Fruit fly (Drosophila melanogaster) S2 (cell line): ENCODE data around the gene CG14326.

ENCODE experiments used
- CG8478 ChIP-seq: fragments of >200 bp; optimal IDR thresholded peaks from 2 replicates; lab custom pipeline; 2018
- CTCF ChIP-seq, 2 experiments: fragments of >200 bp; optimal IDR thresholded peaks; 2 replicates each; lab custom pipeline; 2018

DNA sequence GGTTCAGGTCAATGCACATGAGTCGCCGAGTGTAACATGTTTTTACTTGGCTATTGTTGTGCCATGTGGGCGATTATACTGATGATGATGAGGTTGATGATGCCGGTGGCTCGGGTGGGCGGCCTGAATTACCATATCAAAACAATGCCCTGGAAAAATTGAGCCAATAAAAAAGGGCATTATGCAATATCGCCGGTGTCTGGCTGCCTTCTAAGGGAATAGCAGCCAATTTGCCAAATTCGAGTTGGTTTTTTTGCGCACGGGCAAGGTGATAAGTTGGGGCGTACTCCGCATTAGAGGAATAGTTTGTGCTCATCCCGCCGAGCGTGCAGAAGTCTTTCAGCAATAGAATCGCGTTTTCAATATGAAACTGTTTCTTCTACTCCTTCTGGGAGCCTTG, 9.8 kb upstream of the CG14326 start, which contains the start of gene CG14329:
- TF ChIP-seq CG8478 (lab: Kevin White, UChicago) (no peak), CTCF (optimal IDR thresholded peaks at IDR 0.05; lab: Kevin White, UChicago) (no peak)
